Fruit fly (Drosophila melanogaster): ENCODE results near the gene Pgant2.

The Pgant2 gene

DNA sequence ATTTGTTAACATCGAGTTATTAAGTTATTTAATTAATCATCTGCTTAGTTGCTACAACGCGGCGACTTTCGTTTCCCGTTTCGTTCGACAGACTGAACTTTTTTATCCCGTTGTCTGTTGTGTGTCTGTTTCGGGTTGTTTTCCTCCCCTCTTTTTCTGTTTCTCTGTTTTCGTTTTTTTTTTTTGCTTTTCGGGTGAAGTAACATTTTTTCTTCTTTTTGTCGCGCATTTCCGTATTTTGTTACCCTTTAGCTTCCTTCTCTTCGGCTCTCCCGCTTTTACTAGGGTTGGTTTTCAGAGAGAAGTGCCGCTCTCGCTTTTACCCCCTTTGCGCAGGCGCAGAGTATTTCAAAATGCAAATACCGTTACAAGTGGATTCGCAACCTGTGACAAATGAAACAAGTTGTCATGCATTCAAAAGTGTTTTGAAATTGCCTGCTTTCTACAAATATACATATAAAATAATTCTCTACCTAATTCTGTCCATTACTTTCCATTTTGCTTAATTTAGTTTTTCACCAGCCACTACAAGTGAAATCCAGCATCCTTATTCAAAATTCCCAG lies at the start of gene Pgant2:
Gene Pgant2, minus strand, starts transcription at position 51 of the 564 bp plus-strand sequence.
- TF ChIP-seq ss (GFP tag; optimal IDR thresholded peaks at IDR 0.05) (peak in 1 of 2 experiments; percentile 18), CG8319 (GFP tag; optimal IDR thresholded peaks at IDR 0.05) (no peak), eg (GFP tag; IDR thresholded peaks at IDR 0.05) (0 out of 3 replicates have a peak, but pooled peaks have one; percentile 31)

- TF ChIP-seq CG15336 (GFP tag; IDR thresholded peaks at IDR 0.05) = 0 out of 2 replicates have a peak, but pooled peaks have one; percentile 26
- TF ChIP-seq fkh (GFP tag; optimal IDR thresholded peaks at IDR 0.05) = peak; percentile 49
- no peak for TF ChIP-seq pdm3 (GFP tag; optimal IDR thresholded peaks at IDR 0.05)
- peak; percentile 68 for TF ChIP-seq Eip78C (GFP tag)
- no peak for TF ChIP-seq CG3919 (GFP tag; optimal IDR thresholded peaks at IDR 0.05)
Measured at dm6 chr2L:3475948-3476347, 49.4 kb upstream of the Pgant2 start.

dm6 chr2L:3475168-3475567 lies 48.6 kb upstream of the Pgant2 start:
- TF ChIP-seq CG6276 (GFP tag; optimal IDR thresholded peaks at IDR 0.05) (no peak), fd85E (GFP tag; optimal IDR thresholded peaks at IDR 0.05) (no peak), CG10631 (GFP tag; optimal IDR thresholded peaks at IDR 0.05) (no peak), CG11902 (GFP tag; optimal IDR thresholded peaks at IDR 0.05) (no peak), achi (GFP tag; optimal IDR thresholded peaks at IDR 0.05) (no peak), dsx (GFP tag; optimal IDR thresholded peaks at IDR 0.05; ENCODE audit: poor library complexity, severe bottlenecking) (no peak), lz (GFP tag; optimal IDR thresholded peaks at IDR 0.05) (peak; percentile 28), Lpt (GFP tag; optimal IDR thresholded peaks at IDR 0.05) (no peak), dac (GFP tag; optimal IDR thresholded peaks at IDR 0.05) (no peak), acj6 (GFP tag; optimal IDR thresholded peaks at IDR 0.05) (peak; percentile 2), Ets21C (GFP tag; optimal IDR thresholded peaks at IDR 0.05) (no peak), CG10669 (GFP tag; optimal IDR thresholded peaks at IDR 0.05) (peak; percentile 2), svp (GFP tag) (peak; percentile 99), topi (GFP tag; optimal IDR thresholded peaks at IDR 0.05) (peak; percentile 27), CG7368 (GFP tag; optimal IDR thresholded peaks at IDR 0.05) (no peak), fkh (GFP tag; optimal IDR thresholded peaks at IDR 0.05) (no peak), Hr38 (GFP tag; optimal IDR thresholded peaks at IDR 0.05) (no peak), Sox102F (GFP tag; optimal IDR thresholded peaks at IDR 0.05) (no peak), Gug (GFP tag; IDR thresholded peaks at IDR 0.05) (no peak), Eip78C (GFP tag) (peak; percentile 81), CG6808 (GFP tag; optimal IDR thresholded peaks at IDR 0.05) (no peak), Blimp-1 (GFP tag; optimal IDR thresholded peaks at IDR 0.05) (no peak), CG6854 (GFP tag; optimal IDR thresholded peaks at IDR 0.05) (no peak), CG11294 (GFP tag; IDR thresholded peaks at IDR 0.05) (no peak), CG16779 (tag; optimal IDR thresholded peaks at IDR 0.05) (no peak), CG8632 (GFP tag; optimal IDR thresholded peaks at IDR 0.05) (no peak), CG15336 (GFP tag; IDR thresholded peaks at IDR 0.05) (no peak), CG9139 (GFP tag; optimal IDR thresholded peaks at IDR 0.05) (no peak), vri (GFP tag; optimal IDR thresholded peaks at IDR 0.05) (no peak), CG31627 (GFP tag; optimal IDR thresholded peaks at IDR 0.05) (peak; percentile 18), CG32006 (GFP tag; optimal IDR thresholded peaks at IDR 0.05) (no peak), CG4318 (GFP tag; optimal IDR thresholded peaks at IDR 0.05) (no peak), CG8119 (GFP tag; IDR thresholded peaks at IDR 0.05) (no peak), Eip75B (GFP tag; optimal IDR thresholded peaks at IDR 0.05) (no peak), CG8319 (GFP tag; optimal IDR thresholded peaks at IDR 0.05) (no peak), cyc (GFP tag; optimal IDR thresholded peaks at IDR 0.05) (peak; percentile 15), CG3919 (GFP tag; optimal IDR thresholded peaks at IDR 0.05) (no peak), eg (GFP tag; IDR thresholded peaks at IDR 0.05) (no peak), ss (GFP tag; optimal IDR thresholded peaks at IDR 0.05) (no peak), Met (GFP tag; optimal IDR thresholded peaks at IDR 0.05) (no peak), Smox (GFP tag; optimal IDR thresholded peaks at IDR 0.05) (no peak), CG3032 (tag; optimal IDR thresholded peaks at IDR 0.05) (peak; percentile 17), Ets96B (tag; optimal IDR thresholded peaks at IDR 0.05) (peak; percentile 21), Eip93F (GFP tag; optimal IDR thresholded peaks at IDR 0.05) (no peak), CG1621 (tag; optimal IDR thresholded peaks at IDR 0.05) (no peak), spab (GFP tag; optimal IDR thresholded peaks at IDR 0.05) (no peak), pdm3 (GFP tag; optimal IDR thresholded peaks at IDR 0.05) (no peak)
